Worm (Caenorhabditis elegans) whole organism, L3 larva: ENCODE data around the gene best-22.

Experiments
- R02D3.7 ChIP-seq: fragments of 150-350 bp; optimal IDR thresholded peaks from 2 replicates; lab custom pipeline; 2014; ENCODE audit warnings: missing biosample characterization, missing genetic modification characterization
- aly-2 ChIP-seq: fragments of 150-350 bp; optimal IDR thresholded peaks from 2 replicates; lab custom pipeline; 2014; ENCODE audit warnings: missing biosample characterization, missing genetic modification characterization
- ceh-28 ChIP-seq: fragments of 150-350 bp; optimal IDR thresholded peaks from 2 replicates; lab custom pipeline; 2014; ENCODE audit warnings: missing biosample characterization, missing genetic modification reagents, missing genetic modification characterization
- ceh-82 ChIP-seq: fragments of 150-350 bp; optimal IDR thresholded peaks from 2 replicates; lab custom pipeline; 2014; ENCODE audit warnings: missing biosample characterization, missing genetic modification characterization
- ceh-9 ChIP-seq: sonication (generic microtip); optimal IDR thresholded peaks from 2 replicates; lab custom pipeline; 2018; ENCODE audit warnings: missing biosample characterization, missing genetic modification characterization
- daf-12 ChIP-seq: fragments of 150-350 bp; optimal IDR thresholded peaks from 2 replicates; lab custom pipeline; 2014; ENCODE audit warnings: missing biosample characterization, missing genetic modification reagents, missing genetic modification characterization
- egl-27 ChIP-seq: sonication (generic microtip); optimal IDR thresholded peaks from 4 replicates; lab custom pipeline; 2017; ENCODE audit warnings: missing biosample characterization, missing genetic modification reagents, missing genetic modification characterization
- egl-5 ChIP-seq: fragments of 150-350 bp; optimal IDR thresholded peaks from 2 replicates; lab custom pipeline; 2017; ENCODE audit warnings: missing biosample characterization, missing genetic modification reagents, missing genetic modification characterization, inconsistent platforms
- elt-1 ChIP-seq: fragments of 150-350 bp; optimal IDR thresholded peaks from 2 replicates; lab custom pipeline; 2014; ENCODE audit warnings: missing biosample characterization, missing genetic modification characterization
- elt-2 ChIP-seq: sonication (generic microtip); optimal IDR thresholded peaks from 2 replicates; lab custom pipeline; 2016; ENCODE audit warnings: missing genetic modification reagents, mild to moderate bottlenecking, missing genetic modification characterization, missing compliant biosample characterization
- elt-3 ChIP-seq, 3 experiments: fragments of 150-350 bp in 1 of 3; sonication (generic microtip) in 2 of 3; optimal IDR thresholded peaks; 2 replicates in 2 of 3; 4 replicates in 1 of 3; lab custom pipeline; 2014 to 2017; ENCODE audit warnings: missing biosample characterization in 3 of 3, missing genetic modification characterization in 3 of 3
- eor-1 ChIP-seq, 2 experiments: fragments of 150-350 bp; optimal IDR thresholded peaks; 2 replicates each; lab custom pipeline; 2014 to 2018; ENCODE audit warnings: missing biosample characterization in 2 of 2, missing genetic modification characterization in 2 of 2
- fkh-10 ChIP-seq: sonication (generic microtip); optimal IDR thresholded peaks from 2 replicates; lab custom pipeline; 2017; ENCODE audit warnings: missing biosample characterization, missing genetic modification reagents, missing genetic modification characterization
- fkh-2 ChIP-seq: fragments of 150-350 bp; optimal IDR thresholded peaks from 2 replicates; lab custom pipeline; 2014; ENCODE audit warnings: missing biosample characterization, missing genetic modification reagents, missing genetic modification characterization
- fos-1 ChIP-seq: fragments of 150-350 bp; optimal IDR thresholded peaks from 2 replicates; lab custom pipeline; 2014; ENCODE audit warnings: missing biosample characterization, missing genetic modification characterization
- lin-15B ChIP-seq: fragments of 150-350 bp; optimal IDR thresholded peaks from 2 replicates; lab custom pipeline; 2014; ENCODE audit warnings: missing biosample characterization, missing genetic modification characterization
- lsy-12 ChIP-seq: sonication (generic microtip); optimal IDR thresholded peaks from 2 replicates; lab custom pipeline; 2016; ENCODE audit warnings: mild to moderate bottlenecking, missing genetic modification characterization, missing compliant biosample characterization
- mdl-1 ChIP-seq: fragments of 150-350 bp; optimal IDR thresholded peaks from 2 replicates; lab custom pipeline; 2014; ENCODE audit warnings: missing biosample characterization, missing genetic modification characterization
- mml-1 ChIP-seq: fragments of 150-350 bp; sonication (generic microtip); optimal IDR thresholded peaks from 3 replicates; lab custom pipeline; 2014; ENCODE audit warnings: missing biosample characterization, missing genetic modification characterization
- nfya-1 ChIP-seq: sonication (generic microtip); optimal IDR thresholded peaks from 2 replicates; lab custom pipeline; 2017; ENCODE audit warnings: missing genetic modification characterization, mild to moderate bottlenecking, missing compliant biosample characterization, antibody characterized with exemption, moderate library complexity; ENCODE audit not compliant: insufficient read depth
- nhr-11 ChIP-seq: fragments of 150-350 bp; optimal IDR thresholded peaks from 2 replicates; lab custom pipeline; 2014; ENCODE audit warnings: missing biosample characterization, missing genetic modification characterization
- nhr-12 ChIP-seq: fragments of 150-350 bp; optimal IDR thresholded peaks from 2 replicates; lab custom pipeline; 2014; ENCODE audit warnings: missing biosample characterization, missing genetic modification characterization
- nhr-23 ChIP-seq: fragments of 150-350 bp; optimal IDR thresholded peaks from 2 replicates; lab custom pipeline; 2014; ENCODE audit warnings: missing biosample characterization, missing genetic modification reagents, missing genetic modification characterization
- nhr-237 ChIP-seq: fragments of 150-350 bp; optimal IDR thresholded peaks from 2 replicates; lab custom pipeline; 2014; ENCODE audit warnings: missing biosample characterization, missing genetic modification characterization
- nhr-25 ChIP-seq: sonication (generic microtip); optimal IDR thresholded peaks from 2 replicates; lab custom pipeline; 2017; ENCODE audit warnings: missing biosample characterization, missing genetic modification characterization
- nhr-43 ChIP-seq: sonication (generic microtip); optimal IDR thresholded peaks from 2 replicates; lab custom pipeline; 2016; ENCODE audit warnings: mild to moderate bottlenecking, missing genetic modification characterization, missing compliant biosample characterization; ENCODE audit not compliant: poor library complexity, severe bottlenecking
- nhr-77 ChIP-seq: fragments of 150-350 bp; optimal IDR thresholded peaks from 2 replicates; lab custom pipeline; 2014; ENCODE audit warnings: missing biosample characterization, missing genetic modification characterization
- pha-4 ChIP-seq: fragments of 150-350 bp; optimal IDR thresholded peaks from 2 replicates; lab custom pipeline; 2014; ENCODE audit warnings: missing biosample characterization, missing genetic modification reagents, missing genetic modification characterization
- sea-2 ChIP-seq: fragments of 150-350 bp; sonication (generic microtip); optimal IDR thresholded peaks from 4 replicates; lab custom pipeline; 2014; ENCODE audit warnings: missing biosample characterization, missing genetic modification reagents, missing genetic modification characterization
- skn-1 ChIP-seq: fragments of 150-350 bp; optimal IDR thresholded peaks from 2 replicates; lab custom pipeline; 2014; ENCODE audit warnings: missing biosample characterization, missing genetic modification characterization
- snpc-4 ChIP-seq: fragments of 150-350 bp; optimal IDR thresholded peaks from 2 replicates; lab custom pipeline; 2014; ENCODE audit warnings: missing biosample characterization, missing genetic modification characterization
- unc-62 ChIP-seq: fragments of 150-350 bp; sonication (generic microtip); optimal IDR thresholded peaks from 4 replicates; lab custom pipeline; 2014; ENCODE audit warnings: missing biosample characterization, missing genetic modification reagents, missing genetic modification characterization
- zag-1 ChIP-seq: fragments of 150-350 bp; optimal IDR thresholded peaks from 2 replicates; lab custom pipeline; 2014; ENCODE audit warnings: missing biosample characterization, missing genetic modification characterization
- ztf-11 ChIP-seq: fragments of 150-350 bp; optimal IDR thresholded peaks from 2 replicates; lab custom pipeline; 2014; ENCODE audit warnings: missing biosample characterization, missing genetic modification characterization

The best-22 gene

DNA sequence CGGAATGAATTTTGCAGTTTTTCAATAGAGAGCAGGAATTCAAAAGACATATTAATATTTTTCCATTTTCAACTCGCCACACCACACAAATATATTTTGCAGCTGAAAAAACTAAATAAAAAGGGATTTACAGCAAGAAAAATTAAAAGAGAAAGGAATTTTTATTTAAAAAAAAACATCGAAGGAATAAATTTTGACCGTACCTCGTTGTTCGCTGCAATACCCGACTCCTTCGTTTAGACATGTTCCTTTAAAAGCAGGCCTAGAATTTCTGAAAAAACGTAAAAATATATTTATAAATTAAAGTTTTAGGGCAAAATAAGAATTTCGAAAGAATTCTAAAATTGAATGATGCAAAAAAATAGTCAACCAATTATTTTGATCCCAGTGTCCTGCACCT lies 13.9 kb upstream of the best-22 start, which contains the start of gene F19B6.1:
Gene F19B6.1, minus strand, starts transcription at position 278 of the 400 bp plus-strand sequence.
- TF ChIP-seq sea-2 (GFP tag; lab: Kevin White, UChicago) (no peak), elt-1 (no peak), skn-1 (tag; lab: Kevin White, UChicago) (no peak), elt-2 (tag; lab: Kevin White, UChicago) (no peak), mml-1 (no peak), nhr-43 (tag; lab: Kevin White, UChicago) (no peak), eor-1 (tag; optimal IDR thresholded peaks at IDR 0.05; lab: Kevin White, UChicago) (no peak), nhr-77 (tag; lab: Kevin White, UChicago) (no peak), fkh-10 (GFP tag; lab: Kevin White, UChicago) (no peak), nhr-237 (tag; lab: Kevin White, UChicago) (no peak), ceh-9 (tag; lab: Kevin White, UChicago) (no peak), ceh-28 (tag; lab: Kevin White, UChicago) (no peak), zag-1 (tag; lab: Kevin White, UChicago) (no peak), pha-4 (no peak), lsy-12 (tag; lab: Kevin White, UChicago) (no peak), daf-12 (tag; lab: Kevin White, UChicago) (no peak), mdl-1 (tag; lab: Kevin White, UChicago) (no peak), nhr-25 (tag; lab: Kevin White, UChicago) (no peak), fos-1 (tag; lab: Kevin White, UChicago) (no peak)

DNA sequence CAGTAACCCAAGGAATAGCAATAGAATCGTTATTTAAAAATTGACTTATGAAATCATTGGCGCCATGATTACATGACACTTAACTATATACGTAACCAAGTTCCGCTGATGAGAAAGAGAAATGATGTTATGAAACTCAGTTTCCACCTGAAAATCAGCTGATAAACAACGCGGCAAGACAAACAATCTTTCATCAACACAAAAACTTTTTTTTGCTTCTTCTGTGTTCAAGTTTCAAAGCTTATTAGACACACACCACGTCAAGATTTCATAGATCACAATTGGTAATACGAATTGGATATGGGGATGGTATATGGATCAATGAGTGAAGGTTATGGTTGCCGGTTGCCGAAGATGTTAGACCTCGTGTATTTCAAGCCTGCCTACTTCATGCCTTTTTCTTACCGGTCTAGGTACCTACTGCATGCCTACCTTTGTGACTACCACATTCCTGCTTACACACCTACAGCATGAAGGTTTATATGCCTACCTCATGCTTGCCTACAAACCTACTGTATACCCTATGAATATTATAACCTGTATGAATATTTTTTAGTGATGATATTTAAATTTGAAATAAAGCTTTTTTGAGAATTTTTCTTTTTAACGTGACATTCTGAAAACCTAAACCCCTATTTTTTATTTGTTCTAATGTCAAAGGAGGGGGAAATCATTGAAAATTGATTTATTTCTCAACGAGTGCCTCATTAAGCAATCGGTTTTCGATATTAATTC lies 12.7 kb upstream of the best-22 start, which contains the start of the genes F19B6.10 and wht-5:
Gene F19B6.10, plus strand, starts transcription at position 301 of the 735 bp plus-strand sequence.
Gene wht-5, plus strand, starts transcription at position 685 of the 735 bp plus-strand sequence.
- TF ChIP-seq ceh-9 (tag; lab: Kevin White, UChicago) (no peak), fkh-2 (tag; lab: Kevin White, UChicago) (no peak), unc-62 (GFP tag; lab: Kevin White, UChicago) (no peak), egl-27 (tag; lab: Kevin White, UChicago) (no peak), aly-2 (tag; lab: Kevin White, UChicago) (no peak), ceh-82 (tag; lab: Kevin White, UChicago) (no peak), zag-1 (tag; lab: Kevin White, UChicago) (no peak), lin-15B (tag; lab: Kevin White, UChicago) (no peak), nhr-43 (tag; lab: Kevin White, UChicago) (no peak), nhr-23 (tag; lab: Kevin White, UChicago) (no peak), R02D3.7 (tag; lab: Kevin White, UChicago) (no peak), pha-4 (no peak), nfya-1 (no peak), eor-1 (tag; optimal IDR thresholded peaks at IDR 0.05; lab: Kevin White, UChicago) (no peak), ztf-11 (tag; lab: Kevin White, UChicago) (no peak), elt-2 (tag; lab: Kevin White, UChicago) (no peak), lsy-12 (tag; lab: Kevin White, UChicago) (no peak)

DNA sequence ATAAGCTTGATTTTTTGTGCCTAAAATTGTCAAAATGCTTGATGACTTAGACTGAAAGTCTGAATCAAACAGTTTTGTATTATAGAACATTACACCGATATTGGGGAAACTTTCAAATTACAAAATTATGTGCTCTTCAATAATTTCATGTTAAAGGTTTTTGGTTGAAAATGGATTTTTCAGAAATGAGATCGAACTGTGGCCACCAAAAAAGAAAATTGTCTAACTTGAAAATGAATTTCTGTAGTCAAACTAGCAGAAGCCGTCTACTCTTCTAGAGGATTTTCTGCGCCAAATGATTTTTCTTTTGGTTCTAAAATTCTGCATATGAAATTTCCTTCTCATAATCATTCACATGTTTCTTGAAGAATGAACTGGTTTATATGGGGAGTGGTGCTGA lies 8.9 kb upstream of the best-22 start:
- TF ChIP-seq lin-15B (tag; lab: Kevin White, UChicago) (no peak), pha-4 (no peak), egl-5 (no peak), snpc-4 (no peak), mml-1 (no peak), zag-1 (tag; lab: Kevin White, UChicago) (no peak), elt-3 (tag; optimal IDR thresholded peaks at IDR 0.05; lab: Kevin White, UChicago) (no peak), mdl-1 (tag; lab: Kevin White, UChicago) (no peak), fos-1 (tag; lab: Kevin White, UChicago) (no peak), ztf-11 (tag; lab: Kevin White, UChicago) (no peak), ceh-28 (tag; lab: Kevin White, UChicago) (no peak), nhr-12 (tag; lab: Kevin White, UChicago) (no peak), nhr-43 (tag; lab: Kevin White, UChicago) (no peak), nhr-11 (tag; lab: Kevin White, UChicago) (no peak), R02D3.7 (tag; lab: Kevin White, UChicago) (no peak)
